Worm (Caenorhabditis elegans): ENCODE results near the gene wht-4.

- no peak for TF ChIP-seq ceh-44 (GFP tag; IDR thresholded peaks at IDR 0.05)
- no peak for TF ChIP-seq nhr-77 (tag; optimal IDR thresholded peaks at IDR 0.05)
- TF ChIP-seq lin-13 (GFP tag; optimal IDR thresholded peaks at IDR 0.05), result no peak
- no peak for TF ChIP-seq hmg-1.1 (GFP tag; IDR thresholded peaks at IDR 0.05)
- no peak for TF ChIP-seq ZK337.2 (GFP tag; IDR thresholded peaks at IDR 0.05)
Observed at ce11 chrII:3259254-3259653, 19.5 kb upstream of the wht-4 start, which contains the start of gene gcy-19.

Measured in whole organism, L4 larva.